Worm (Caenorhabditis elegans) whole organism, L4 larva: ENCODE measurements around the gene srd-26.

Experiments used
- F37D6.2 ChIP-seq: sonication (generic microtip); optimal IDR thresholded peaks from 2 replicates; lab custom pipeline; 2016; ENCODE audit warnings: mild to moderate bottlenecking, missing genetic modification characterization, missing compliant biosample characterization
- F44E2.7 ChIP-seq: fragments of 200-800 bp; sonication (Bioruptor generic); IDR thresholded peaks from 2 replicates; pipeline ENCODE4 v2.1.2; 2022; ENCODE audit warnings: missing genetic modification characterization, missing compliant biosample characterization
- Y48G9A.11 ChIP-seq: fragments of 200-800 bp; sonication (Bioruptor generic); IDR thresholded peaks from 2 replicates; pipeline ENCODE4 v1.3.6; 2022; ENCODE audit warnings: missing genetic modification reagents, missing genetic modification characterization, missing compliant biosample characterization
- Y75B8A.6 ChIP-seq: fragments of 200-800 bp; sonication (Bioruptor generic); IDR thresholded peaks from 2 replicates; pipeline ENCODE4 v1.3.6; 2022; ENCODE audit warnings: missing genetic modification reagents, missing genetic modification characterization, missing compliant biosample characterization
- ZK546.5 ChIP-seq, 2 experiments: sonication (generic microtip); optimal IDR thresholded peaks; 2 replicates each; lab custom pipeline; 2017; ENCODE audit warnings: missing biosample characterization in 2 of 2, missing genetic modification characterization in 2 of 2
- aha-1 ChIP-seq: fragments of 150-350 bp; peaks from one replicate; lab custom pipeline; 2014; ENCODE audit warnings: missing biosample characterization, missing genetic modification characterization
- arid-1 ChIP-seq: fragments of 200-800 bp; sonication (Bioruptor generic); conservative IDR thresholded peaks from 2 replicates; pipeline ENCODE4 v1.3.6; 2022; ENCODE audit warnings: missing genetic modification reagents, missing genetic modification characterization, missing compliant biosample characterization
- ceh-32 ChIP-seq: sonication (generic microtip); optimal IDR thresholded peaks from 2 replicates; lab custom pipeline; 2016; ENCODE audit warnings: mild to moderate bottlenecking, missing genetic modification characterization, missing compliant biosample characterization; ENCODE audit not compliant: poor library complexity
- ceh-82 ChIP-seq: sonication (generic microtip); optimal IDR thresholded peaks from 2 replicates; lab custom pipeline; 2017; ENCODE audit warnings: missing biosample characterization, missing genetic modification characterization
- ces-1 ChIP-seq: fragments of 150-350 bp; sonication (generic microtip); optimal IDR thresholded peaks from 4 replicates; lab custom pipeline; 2014; ENCODE audit warnings: missing biosample characterization, missing genetic modification reagents, missing genetic modification characterization
- ctbp-1 ChIP-seq: fragments of 200-800 bp; sonication (Bioruptor generic); IDR thresholded peaks from 2 replicates; pipeline ENCODE4 v1.3.6; 2022; ENCODE audit warnings: missing genetic modification reagents, missing genetic modification characterization, missing compliant biosample characterization
- daf-19 ChIP-seq: fragments of 200-800 bp; sonication (Bioruptor generic); conservative IDR thresholded peaks from 2 replicates; pipeline ENCODE4 v1.3.6; 2022; ENCODE audit warnings: missing genetic modification characterization, missing compliant biosample characterization
- dmd-9 ChIP-seq: fragments of 200-800 bp; sonication (Bioruptor generic); IDR thresholded peaks from 2 replicates; pipeline ENCODE4 v1.3.6; 2022; ENCODE audit warnings: missing genetic modification reagents, missing genetic modification characterization, missing compliant biosample characterization
- dpl-1 ChIP-seq: fragments of 150-350 bp; optimal IDR thresholded peaks from 2 replicates; lab custom pipeline; 2014; ENCODE audit warnings: missing biosample characterization, missing genetic modification reagents, missing genetic modification characterization
- fkh-10 ChIP-seq: fragments of 150-350 bp; optimal IDR thresholded peaks from 2 replicates; lab custom pipeline; 2014; ENCODE audit warnings: missing biosample characterization, missing genetic modification reagents, missing genetic modification characterization
- gei-8 ChIP-seq: fragments of 200-800 bp; sonication (Bioruptor generic); optimal IDR thresholded peaks from 2 replicates; lab custom pipeline; 2018; ENCODE audit warnings: mild to moderate bottlenecking, missing genetic modification characterization, missing compliant biosample characterization
- hlh-11 ChIP-seq: fragments of 200-800 bp; sonication (Bioruptor generic); optimal IDR thresholded peaks from 2 replicates; lab custom pipeline; 2018; ENCODE audit warnings: mild to moderate bottlenecking, missing genetic modification characterization, missing compliant biosample characterization
- hlh-30 ChIP-seq: sonication (generic microtip); optimal IDR thresholded peaks from 2 replicates; lab custom pipeline; 2017; ENCODE audit warnings: antibody characterized with exemption, mild to moderate bottlenecking, missing genetic modification characterization, missing compliant biosample characterization; ENCODE audit not compliant: insufficient read depth
- hmg-1.1 ChIP-seq: fragments of 200-800 bp; sonication (Bioruptor generic); IDR thresholded peaks from 2 replicates; pipeline ENCODE4 v1.3.6; 2022; ENCODE audit warnings: missing genetic modification reagents, missing genetic modification characterization, missing compliant biosample characterization
- jun-1 ChIP-seq: fragments of 150-350 bp; optimal IDR thresholded peaks from 2 replicates; lab custom pipeline; 2014; ENCODE audit warnings: missing biosample characterization, missing genetic modification reagents, missing genetic modification characterization
- lin-15B ChIP-seq: fragments of 150-350 bp; sonication (generic microtip); optimal IDR thresholded peaks from 3 replicates; lab custom pipeline; 2014; ENCODE audit warnings: missing biosample characterization, missing genetic modification characterization
- lsy-2 ChIP-seq, 2 experiments: fragments of 150-350 bp in 1 of 2; sonication (generic microtip) in 1 of 2; optimal IDR thresholded peaks; 2 replicates each; lab custom pipeline; 2014 to 2017; ENCODE audit warnings: missing biosample characterization in 2 of 2, missing genetic modification characterization in 2 of 2
- mep-1 ChIP-seq: fragments of 150-350 bp; sonication (generic microtip); optimal IDR thresholded peaks from 3 replicates; lab custom pipeline; 2014; ENCODE audit warnings: missing biosample characterization, missing genetic modification characterization
- mes-2 ChIP-seq: sonication (generic microtip); optimal IDR thresholded peaks from 2 replicates; lab custom pipeline; 2016; ENCODE audit warnings: missing genotype, mild to moderate bottlenecking, missing genetic modification characterization, missing compliant biosample characterization; ENCODE audit not compliant: poor library complexity, severe bottlenecking
- mxl-2 ChIP-seq: fragments of 200-800 bp; sonication (Bioruptor generic); conservative IDR thresholded peaks from 2 replicates; pipeline ENCODE4 v1.3.6; 2022; ENCODE audit warnings: missing genetic modification reagents, missing genetic modification characterization, missing compliant biosample characterization
- nhr-11 ChIP-seq: fragments of 150-350 bp; optimal IDR thresholded peaks from 2 replicates; lab custom pipeline; 2014; ENCODE audit warnings: missing biosample characterization, missing genetic modification characterization
- nhr-25 ChIP-seq: sonication (generic microtip); optimal IDR thresholded peaks from 2 replicates; lab custom pipeline; 2017; ENCODE audit warnings: missing genetic modification characterization, mild to moderate bottlenecking, missing compliant biosample characterization, antibody characterized with exemption, moderate library complexity, borderline replicate concordance; ENCODE audit not compliant: insufficient read depth
- nhr-48 ChIP-seq: sonication (generic microtip); optimal IDR thresholded peaks from 2 replicates; lab custom pipeline; 2016; ENCODE audit warnings: mild to moderate bottlenecking, missing genetic modification characterization, missing compliant biosample characterization
- rbr-2 ChIP-seq: sonication (generic microtip); optimal IDR thresholded peaks from 2 replicates; lab custom pipeline; 2016; ENCODE audit warnings: missing genotype, missing genetic modification characterization, missing compliant biosample characterization
- tag-97 ChIP-seq: fragments of 200-800 bp; sonication (Bioruptor generic); IDR thresholded peaks from 2 replicates; pipeline ENCODE4 v1.3.6; 2022; ENCODE audit warnings: missing genetic modification characterization, missing compliant biosample characterization
- unc-130 ChIP-seq: sonication (generic microtip); optimal IDR thresholded peaks from 2 replicates; lab custom pipeline; 2016; ENCODE audit warnings: missing genetic modification reagents, missing genetic modification characterization, missing compliant biosample characterization
- unc-39 ChIP-seq: sonication (generic microtip); optimal IDR thresholded peaks from 2 replicates; lab custom pipeline; 2017; ENCODE audit warnings: missing biosample characterization, missing genetic modification characterization
- unc-62 ChIP-seq, 3 experiments: fragments of 150-350 bp in 1 of 3; sonication (generic microtip); optimal IDR thresholded peaks in 2 of 3; peaks in 1 of 3; 1 replicate in 1 of 3; 2 replicates in 2 of 3; lab custom pipeline; 2014 to 2017; ENCODE audit warnings: missing biosample characterization in 3 of 3, missing genetic modification characterization in 3 of 3, missing genetic modification reagents in 3 of 3, missing genotype in 1 of 3

srd-26 gene

ce11 chrV:14145267-14145666 lies 17.5 kb downstream of the srd-26 start, which contains the start of gene par-1:
par-1 (minus strand) TSS chrV:14145367.
- TF ChIP-seq dpl-1 (no peak), aha-1 (tag; lab: Kevin White, UChicago) (peak; percentile 45)

ce11 chrV:14143634-14144033 lies 19.2 kb downstream of the srd-26 start:
- TF ChIP-seq rbr-2 (tag; lab: Kevin White, UChicago) (peak; percentile 47), ces-1 (GFP tag; lab: Kevin White, UChicago) (peak; percentile 18), lin-15B (tag; lab: Kevin White, UChicago) (no peak), tag-97 (GFP tag; lab: Robert Waterston, UW) (no peak), jun-1 (tag; lab: Kevin White, UChicago) (no peak), nhr-25 (tag; lab: Kevin White, UChicago) (no peak), unc-39 (no peak), hlh-30 (tag; lab: Kevin White, UChicago) (peak; percentile 33), ceh-32 (tag; lab: Kevin White, UChicago) (no peak), aha-1 (tag; lab: Kevin White, UChicago) (peak; percentile 40), nhr-48 (tag; lab: Kevin White, UChicago) (no peak), Y48G9A.11 (GFP tag; lab: Robert Waterston, UW) (no peak), hmg-1.1 (peak; percentile 41; the same call in 1 of the 2 replicates), lsy-2 (tag; optimal IDR thresholded peaks at IDR 0.05; lab: Kevin White, UChicago) (peak in 1 of 2 experiments; percentile 63), Y75B8A.6 (no peak), mep-1 (peak; percentile 41), gei-8 (GFP tag; lab: Kevin White, UChicago) (no peak), ceh-82 (tag; lab: Kevin White, UChicago) (no peak), unc-62 (GFP tag; optimal IDR thresholded peaks at IDR 0.05 in 1 of 2; lab: Kevin White, UChicago) (peak in 1 of 2 experiments; percentile 99), unc-62 (tag; optimal IDR thresholded peaks at IDR 0.05; lab: Kevin White, UChicago) (no peak), nhr-11 (peak; percentile 14), unc-130 (no peak), F37D6.2 (tag; lab: Kevin White, UChicago) (no peak), ctbp-1 (GFP tag; lab: Robert Waterston, UW) (0 out of 2 replicates have a peak, but pooled peaks have one; percentile 45), fkh-10 (GFP tag; lab: Kevin White, UChicago) (peak; percentile 84), hlh-11 (tag; lab: Kevin White, UChicago) (no peak), mxl-2 (GFP tag; lab: Robert Waterston, UW) (no peak), dmd-9 (no peak), daf-19 (GFP tag; lab: Robert Waterston, UW) (no peak), ZK546.5 (tag; optimal IDR thresholded peaks at IDR 0.05; lab: Kevin White, UChicago) (no peak)

- TF ChIP-seq unc-62 (GFP tag; optimal IDR thresholded peaks at IDR 0.05 in 1 of 2; lab: Kevin White, UChicago) (peak in 1 of 2 experiments; percentile 92), unc-62 (tag; optimal IDR thresholded peaks at IDR 0.05; lab: Kevin White, UChicago) (no peak), mes-2 (no peak)
Measured at ce11 chrV:14141846-14142245, 21.0 kb downstream of the srd-26 start.

ce11 chrV:14140733-14141132 lies 22.1 kb downstream of the srd-26 start:
- TF ChIP-seq ctbp-1 (GFP tag; lab: Robert Waterston, UW) (0 out of 2 replicates have a peak, but pooled peaks have one; percentile 8), fkh-10 (GFP tag; lab: Kevin White, UChicago) (peak; percentile 82), ces-1 (GFP tag; lab: Kevin White, UChicago) (peak; percentile 96), F44E2.7 (GFP tag; lab: Robert Waterston, UW) (no peak), arid-1 (GFP tag; lab: Robert Waterston, UW) (no peak), gei-8 (GFP tag; lab: Kevin White, UChicago) (no peak), lsy-2 (tag; optimal IDR thresholded peaks at IDR 0.05; lab: Kevin White, UChicago) (peak in 1 of 2 experiments; percentile 4)
